Fruit fly (Drosophila melanogaster) whole organism, embryonic: ENCODE data around the gene CG17593.

ENCODE experiments used
- Ada2b ChIP-seq: fragments of 200-800 bp; sonication (Bioruptor generic); IDR thresholded peaks from 2 replicates; pipeline ENCODE4 v1.3.6; 2022; ENCODE audit warnings: missing biosample characterization, missing genetic modification characterization
- Blimp-1 ChIP-seq: fragments of 200-800 bp; sonication (Bioruptor generic); optimal IDR thresholded peaks from 3 replicates; lab custom pipeline; 2018; ENCODE audit warnings: missing biosample characterization, missing genetic modification characterization, mild to moderate bottlenecking, moderate library complexity, missing genetic modification reagents
- CG10267 ChIP-seq: fragments of 200-800 bp; sonication (Bioruptor generic); optimal IDR thresholded peaks from 2 replicates; lab custom pipeline; 2018; ENCODE audit warnings: missing biosample characterization, mild to moderate bottlenecking, missing genetic modification characterization, moderate library complexity
- CG10654 ChIP-seq: fragments of 200-800 bp; sonication (Bioruptor generic); optimal IDR thresholded peaks from 2 replicates; lab custom pipeline; 2016; ENCODE audit warnings: missing biosample characterization, missing genetic modification characterization
- CG10979 ChIP-seq: fragments of 200-800 bp; sonication (Bioruptor generic); optimal IDR thresholded peaks from 2 replicates; lab custom pipeline; 2018; ENCODE audit warnings: missing biosample characterization, mild to moderate bottlenecking, missing genetic modification characterization, moderate library complexity
- CG1233 ChIP-seq: fragments of 200-800 bp; sonication (Bioruptor generic); optimal IDR thresholded peaks from 4 replicates; lab custom pipeline; 2018; ENCODE audit warnings: missing biosample characterization, mild to moderate bottlenecking, missing genetic modification characterization
- CG13287 ChIP-seq: fragments of 200-800 bp; sonication (Bioruptor generic); IDR thresholded peaks from 2 replicates; pipeline ENCODE4 v1.3.6; 2022; ENCODE audit warnings: missing biosample characterization, missing genetic modification characterization; ENCODE audit not compliant: partially characterized antibody
- CG16779 ChIP-seq: fragments of 200-800 bp; sonication (Bioruptor generic); IDR thresholded peaks from 2 replicates; pipeline ENCODE4 v1.3.6; 2022; ENCODE audit warnings: missing biosample characterization, missing genetic modification characterization
- CG17612 ChIP-seq: fragments of 200-800 bp; sonication (Bioruptor generic); IDR thresholded peaks from 2 replicates; pipeline ENCODE4 v1.3.6; 2022; ENCODE audit warnings: missing biosample characterization, missing genetic modification characterization
- CG18262 ChIP-seq: fragments of 200-800 bp; optimal IDR thresholded peaks from 3 replicates; lab custom pipeline; 2019; ENCODE audit warnings: missing biosample characterization, mild to moderate bottlenecking, missing genetic modification characterization, moderate library complexity
- CG2120 ChIP-seq: fragments of 200-800 bp; sonication (Bioruptor generic); optimal IDR thresholded peaks from 3 replicates; lab custom pipeline; 2016; ENCODE audit warnings: missing biosample characterization, missing genetic modification characterization
- CG2202 ChIP-seq: fragments of 200-800 bp; sonication (Bioruptor generic); optimal IDR thresholded peaks from 2 replicates; lab custom pipeline; 2018; ENCODE audit warnings: missing biosample characterization, mild to moderate bottlenecking, missing genetic modification characterization
- CG2712 ChIP-seq: fragments of 200-800 bp; optimal IDR thresholded peaks from 3 replicates; lab custom pipeline; 2019; ENCODE audit warnings: missing biosample characterization, mild to moderate bottlenecking, missing genetic modification characterization, moderate library complexity
- CG32767 ChIP-seq: fragments of 200-800 bp; sonication (Bioruptor generic); IDR thresholded peaks from 2 replicates; pipeline ENCODE4 v1.3.6; 2022; ENCODE audit warnings: missing biosample characterization, missing genetic modification characterization
- CG33213 ChIP-seq: fragments of 200-800 bp; sonication (Bioruptor generic); optimal IDR thresholded peaks from 3 replicates; lab custom pipeline; 2016; ENCODE audit warnings: missing biosample characterization, missing genetic modification characterization
- CG34224 ChIP-seq: fragments of 200-800 bp; sonication (Bioruptor generic); IDR thresholded peaks from 3 replicates; pipeline ENCODE4 v1.3.6; 2022; ENCODE audit warnings: missing biosample characterization, missing genetic modification characterization; ENCODE audit not compliant: partially characterized antibody
- CG34376 ChIP-seq: fragments of 200-800 bp; sonication (Bioruptor generic); optimal IDR thresholded peaks from 2 replicates; lab custom pipeline; 2018; ENCODE audit warnings: missing biosample characterization, mild to moderate bottlenecking, missing genetic modification characterization
- CG4328 ChIP-seq: fragments of 200-800 bp; sonication (Bioruptor generic); optimal IDR thresholded peaks from 3 replicates; lab custom pipeline; 2017; ENCODE audit warnings: missing biosample characterization, missing genetic modification reagents, missing genetic modification characterization
- CG6765 ChIP-seq: fragments of 200-800 bp; sonication (Bioruptor generic); optimal IDR thresholded peaks from 3 replicates; lab custom pipeline; 2017; ENCODE audit warnings: missing biosample characterization, mild to moderate bottlenecking, missing genetic modification characterization
- CG7745 ChIP-seq: fragments of 200-800 bp; sonication (Bioruptor generic); optimal IDR thresholded peaks from 2 replicates; lab custom pipeline; 2018; ENCODE audit warnings: missing biosample characterization, mild to moderate bottlenecking, missing genetic modification characterization, moderate library complexity
- CG7963 ChIP-seq: fragments of 200-800 bp; sonication (Bioruptor generic); IDR thresholded peaks from 3 replicates; pipeline ENCODE4 v1.3.6; 2022; ENCODE audit warnings: missing biosample characterization, missing genetic modification characterization; ENCODE audit not compliant: partially characterized antibody
- CG8089 ChIP-seq: fragments of 200-800 bp; sonication (Bioruptor generic); optimal IDR thresholded peaks from 3 replicates; lab custom pipeline; 2016; ENCODE audit warnings: missing biosample characterization, missing genetic modification characterization
- CG8388 ChIP-seq: fragments of 200-800 bp; sonication (Bioruptor generic); optimal IDR thresholded peaks from 2 replicates; lab custom pipeline; 2019; ENCODE audit warnings: missing biosample characterization, mild to moderate bottlenecking, missing genetic modification characterization, moderate library complexity
- CG8944 ChIP-seq: fragments of 200-800 bp; sonication (Bioruptor generic); optimal IDR thresholded peaks from 3 replicates; lab custom pipeline; 2016; ENCODE audit warnings: missing biosample characterization, missing genetic modification characterization
- CG9609 ChIP-seq: fragments of 200-800 bp; sonication (Bioruptor generic); optimal IDR thresholded peaks from 3 replicates; lab custom pipeline; 2016; ENCODE audit warnings: missing biosample characterization, missing genetic modification characterization
- Camta ChIP-seq: fragments of 200-800 bp; sonication (Bioruptor generic); optimal IDR thresholded peaks from 2 replicates; lab custom pipeline; 2016; ENCODE audit warnings: missing biosample characterization, missing genetic modification characterization
- E2f2 ChIP-seq: fragments of 200-800 bp; sonication (Bioruptor generic); IDR thresholded peaks from 2 replicates; pipeline ENCODE4 v1.3.6; 2022; ENCODE audit warnings: missing biosample characterization, missing genetic modification characterization
- Gsc ChIP-seq: fragments of 200-800 bp; sonication (Bioruptor generic); IDR thresholded peaks from 2 replicates; pipeline ENCODE4 v1.3.6; 2022; ENCODE audit warnings: missing biosample characterization, missing genetic modification characterization
- Hey ChIP-seq: fragments of 200-800 bp; sonication (Bioruptor generic); optimal IDR thresholded peaks from 3 replicates; lab custom pipeline; 2018; ENCODE audit warnings: missing biosample characterization, mild to moderate bottlenecking, missing genetic modification characterization
- Med ChIP-seq: fragments of 200-800 bp; sonication (Bioruptor generic); peaks from one replicate; lab custom pipeline; 2016; ENCODE audit warnings: missing biosample characterization, missing genetic modification characterization, mild to moderate bottlenecking, inconsistent platforms, moderate library complexity
- NfI ChIP-seq: fragments of 200-800 bp; sonication (Bioruptor generic); optimal IDR thresholded peaks from 3 replicates; lab custom pipeline; 2018; ENCODE audit warnings: missing biosample characterization, mild to moderate bottlenecking, missing genetic modification characterization, moderate library complexity
- Rfx ChIP-seq: fragments of 200-800 bp; sonication (Bioruptor generic); IDR thresholded peaks from 2 replicates; pipeline ENCODE4 v1.3.6; 2022; ENCODE audit warnings: missing biosample characterization, missing genetic modification characterization
- bowl ChIP-seq: fragments of 200-800 bp; sonication (Bioruptor generic); IDR thresholded peaks from 2 replicates; pipeline ENCODE4 v1.3.6; 2022; ENCODE audit warnings: missing biosample characterization, missing genetic modification characterization
- caup ChIP-seq: fragments of 200-800 bp; sonication (Bioruptor generic); optimal IDR thresholded peaks from 3 replicates; lab custom pipeline; 2017; ENCODE audit warnings: missing biosample characterization, mild to moderate bottlenecking, missing genetic modification characterization, moderate library complexity; ENCODE audit not compliant: severe bottlenecking
- cg ChIP-seq: fragments of 200-800 bp; sonication (Bioruptor generic); optimal IDR thresholded peaks from 3 replicates; lab custom pipeline; 2019; ENCODE audit warnings: missing biosample characterization, mild to moderate bottlenecking, missing genetic modification characterization, moderate library complexity
- chinmo ChIP-seq: fragments of 200-800 bp; sonication (Bioruptor generic); IDR thresholded peaks from 4 replicates; pipeline ENCODE4 v1.3.6; 2022; ENCODE audit warnings: missing biosample characterization, missing genetic modification characterization; ENCODE audit not compliant: partially characterized antibody
- chn ChIP-seq: fragments of 200-800 bp; sonication (Bioruptor generic); optimal IDR thresholded peaks from 2 replicates; lab custom pipeline; 2016; ENCODE audit warnings: missing biosample characterization, missing genetic modification characterization
- ci ChIP-seq: fragments of 200-800 bp; sonication (Bioruptor generic); IDR thresholded peaks from 3 replicates; pipeline ENCODE4 v1.3.6; 2022; ENCODE audit warnings: missing biosample characterization, missing genetic modification characterization
- corto ChIP-seq: fragments of 200-800 bp; sonication (Bioruptor generic); optimal IDR thresholded peaks from 2 replicates; lab custom pipeline; 2016; ENCODE audit warnings: missing biosample characterization, mild to moderate bottlenecking, missing genetic modification characterization, moderate library complexity
- kah ChIP-seq: fragments of 200-800 bp; sonication (Bioruptor generic); optimal IDR thresholded peaks from 2 replicates; lab custom pipeline; 2018; ENCODE audit warnings: missing biosample characterization, mild to moderate bottlenecking, missing genetic modification characterization
- ken ChIP-seq: fragments of 200-800 bp; sonication (Bioruptor generic); IDR thresholded peaks from 3 replicates; pipeline ENCODE4 v1.3.6; 2022; ENCODE audit warnings: missing biosample characterization, missing genetic modification characterization
- lab ChIP-seq: fragments of 200-800 bp; sonication (Bioruptor generic); optimal IDR thresholded peaks from 3 replicates; lab custom pipeline; 2017; ENCODE audit warnings: missing biosample characterization, missing genetic modification characterization, mild to moderate bottlenecking, moderate library complexity, missing genetic modification reagents
- lov ChIP-seq, 2 experiments: fragments of 200-800 bp in 1 of 2; fragments of >200 bp in 1 of 2; sonication (Bioruptor generic) in 1 of 2; IDR thresholded peaks in 1 of 2; optimal IDR thresholded peaks in 1 of 2; 2 replicates in 1 of 2; 3 replicates in 1 of 2; pipeline versions ENCODE4 v1.3.6 to Lab custom; 2017 to 2022; ENCODE audit warnings: missing biosample characterization in 1 of 2, missing genetic modification characterization in 1 of 2
- repo ChIP-seq: fragments of 200-800 bp; sonication (Bioruptor generic); optimal IDR thresholded peaks from 2 replicates; lab custom pipeline; 2016; ENCODE audit warnings: missing biosample characterization, missing genetic modification characterization
- sug ChIP-seq: fragments of 200-800 bp; optimal IDR thresholded peaks from 2 replicates; lab custom pipeline; 2019; ENCODE audit warnings: missing biosample characterization, mild to moderate bottlenecking, missing genetic modification characterization, moderate library complexity
- twi ChIP-seq: fragments of 200-800 bp; optimal IDR thresholded peaks from 2 replicates; lab custom pipeline; 2019; ENCODE audit warnings: missing biosample characterization, mild to moderate bottlenecking, missing genetic modification characterization, moderate library complexity
- vnd ChIP-seq: fragments of 200-800 bp; sonication (Bioruptor generic); IDR thresholded peaks from 3 replicates; pipeline ENCODE4 v1.3.6; 2022; ENCODE audit warnings: missing biosample characterization, missing genetic modification characterization; ENCODE audit not compliant: partially characterized antibody
- vvl ChIP-seq: fragments of 200-800 bp; sonication (Bioruptor generic); IDR thresholded peaks from 2 replicates; pipeline ENCODE4 v1.3.6; 2022; ENCODE audit warnings: missing biosample characterization, missing genetic modification characterization
- zfh2 ChIP-seq: fragments of 200-800 bp; sonication (Bioruptor generic); optimal IDR thresholded peaks from 2 replicates; lab custom pipeline; 2016; ENCODE audit warnings: missing biosample characterization, missing genetic modification characterization

Gene CG17593

DNA sequence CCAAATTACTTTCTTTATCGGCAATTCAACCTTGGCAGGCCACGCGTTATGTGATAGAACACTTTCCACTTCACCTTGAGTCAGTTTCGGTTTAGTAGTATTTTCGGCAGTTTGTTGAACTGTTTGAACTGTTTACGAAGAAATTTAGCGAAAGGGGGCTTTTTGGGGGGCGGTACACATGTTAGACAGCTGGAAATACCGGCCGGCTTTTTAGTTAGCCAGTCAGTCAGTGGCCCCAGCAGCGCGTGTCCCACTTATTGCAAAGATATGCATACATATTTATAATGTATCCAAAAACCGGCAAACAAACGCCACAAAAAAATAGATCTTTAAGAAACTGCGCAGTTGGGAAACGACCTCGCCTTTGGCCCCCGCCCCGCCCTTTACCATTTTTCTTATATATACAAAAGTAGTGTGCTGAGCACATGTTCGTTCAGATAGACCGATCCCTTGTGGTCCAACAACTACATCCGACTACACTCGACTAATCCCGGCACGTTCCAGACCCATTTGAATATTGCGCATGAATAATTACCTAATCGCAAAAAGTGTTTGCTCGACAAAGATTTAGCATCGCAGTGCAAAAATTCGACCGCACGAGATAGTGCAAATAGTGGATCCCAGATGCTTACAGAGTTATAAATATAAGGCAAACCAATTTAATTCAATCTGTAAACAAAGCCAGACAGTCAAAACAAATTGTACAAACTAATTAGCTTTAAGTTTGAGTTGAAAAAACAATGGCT is 34.8 kb upstream of the CG17593 start (continued):
- TF ChIP-seq CG34224 (GFP tag; lab: Robert Waterston, UW) (no peak), CG7745 (tag; lab: Kevin White, UChicago) (no peak), CG4328 (no peak), CG32767 (GFP tag; lab: Robert Waterston, UW) (peak; percentile 67; the same call in 1 of the 2 replicates), lov (optimal IDR thresholded peaks at IDR 0.05; lab: Kevin White, UChicago) (no peak), lov (GFP tag; IDR thresholded peaks at IDR 0.05; lab: Robert Waterston, UW) (no peak), bowl (GFP tag; lab: Robert Waterston, UW) (no peak), E2f2 (GFP tag; lab: Robert Waterston, UW) (no peak), CG10267 (no peak), lab (GFP tag; lab: Kevin White, UChicago) (peak; percentile 19), CG6765 (GFP tag; lab: Kevin White, UChicago) (no peak), Blimp-1 (GFP tag; lab: Kevin White, UChicago) (no peak), CG8388 (no peak), vvl (GFP tag; lab: Robert Waterston, UW) (peak; percentile 33; the same call in 1 of the 2 replicates), ci (GFP tag; lab: Robert Waterston, UW) (peak; percentile 52; the same call in 1 of the 3 replicates), caup (no peak), CG13287 (peak; percentile 18; the same call in 1 of the 2 replicates), Ada2b (GFP tag; lab: Robert Waterston, UW) (no peak), Hey (tag; lab: Kevin White, UChicago) (peak; percentile 56), CG34376 (peak; percentile 11), twi (tag; lab: Kevin White, UChicago) (peak; percentile 86), corto (no peak), CG8944 (GFP tag; lab: Kevin White, UChicago) (no peak), CG9609 (GFP tag; lab: Kevin White, UChicago) (no peak), zfh2 (no peak), chinmo (GFP tag; lab: Robert Waterston, UW) (peak; percentile 69; the same call in 1 of the 4 replicates), sug (tag; lab: Kevin White, UChicago) (peak; percentile 43), repo (no peak), kah (peak; percentile 69), CG16779 (0 out of 2 replicates have a peak, but pooled peaks have one; percentile 3)

- no peak for TF ChIP-seq Camta (GFP tag; lab: Kevin White, UChicago)
- peak; percentile 67 for TF ChIP-seq cg (GFP tag; lab: Kevin White, UChicago)
- no peak for TF ChIP-seq CG10654 (GFP tag; lab: Kevin White, UChicago)
- TF ChIP-seq CG8089 (GFP tag; lab: Kevin White, UChicago), result no peak
- no peak for TF ChIP-seq CG7963 (GFP tag; lab: Robert Waterston, UW)
- TF ChIP-seq Gsc (GFP tag; lab: Robert Waterston, UW), result no peak
- TF ChIP-seq CG18262 (tag; lab: Kevin White, UChicago), result no peak
- TF ChIP-seq CG17612 (GFP tag; lab: Robert Waterston, UW), result no peak
- peak; percentile 14 for TF ChIP-seq CG10979 (tag; lab: Kevin White, UChicago)
- TF ChIP-seq CG2120 (GFP tag; lab: Kevin White, UChicago), result no peak
- TF ChIP-seq E2f2 (GFP tag; lab: Robert Waterston, UW), result peak; percentile 80
- TF ChIP-seq NfI (GFP tag; lab: Kevin White, UChicago), result no peak
- TF ChIP-seq Med (GFP tag; lab: Kevin White, UChicago), result no peak
- TF ChIP-seq ken, result no peak
- TF ChIP-seq CG2202 (tag; lab: Kevin White, UChicago), result peak; percentile 12
- TF ChIP-seq chinmo (GFP tag; lab: Robert Waterston, UW), result peak; percentile 14; the same call in 1 of the 4 replicates
- TF ChIP-seq CG2712 (tag; lab: Kevin White, UChicago), result peak; percentile 28
- no peak for TF ChIP-seq CG32767 (GFP tag; lab: Robert Waterston, UW)
- peak; percentile 8 for TF ChIP-seq CG1233
- TF ChIP-seq CG33213 (GFP tag; lab: Kevin White, UChicago), result no peak
- TF ChIP-seq Rfx (GFP tag; lab: Robert Waterston, UW), result no peak
- TF ChIP-seq vnd (GFP tag; lab: Robert Waterston, UW), result no peak
- TF ChIP-seq chn, result no peak
- no peak for TF ChIP-seq CG16779
These were observed 34.2 kb upstream of the CG17593 start for dm6 chr2L:3480443-3480839.
